Worm (Caenorhabditis elegans): Measurements from ENCODE around the gene F56B6.6.

The F56B6.6 gene

DNA sequence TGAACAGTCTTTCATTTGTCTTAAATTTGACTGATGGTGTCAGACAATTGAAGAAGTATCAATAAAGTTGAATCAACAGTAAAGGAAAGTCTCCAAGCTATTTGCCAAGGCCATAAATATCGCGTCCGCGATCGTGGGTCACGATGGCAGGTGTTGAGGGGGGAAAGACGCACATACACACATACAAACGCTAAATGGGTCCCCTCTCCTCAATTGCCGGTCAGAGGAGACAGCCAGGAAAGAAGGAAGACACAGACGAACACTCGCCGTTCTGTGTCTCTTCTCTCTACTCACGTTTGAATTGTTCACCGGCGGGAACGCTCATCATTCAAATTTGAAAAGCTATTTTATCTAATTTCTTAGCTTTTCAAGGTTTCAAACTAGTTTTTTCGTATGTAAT is 8.0 kb upstream of the F56B6.6 start (continued):
- TF ChIP-seq elt-1 (tag; optimal IDR thresholded peaks at IDR 0.05) (no peak), ztf-1 (GFP tag; conservative IDR thresholded peaks at IDR 0.05) (no peak), R02D3.7 (tag; optimal IDR thresholded peaks at IDR 0.05) (no peak), mab-5 (tag; optimal IDR thresholded peaks at IDR 0.05) (no peak), ama-1 (optimal IDR thresholded peaks at IDR 0.05) (peak; percentile 77), elt-3 (tag; optimal IDR thresholded peaks at IDR 0.05) (no peak), gmeb-1 (tag; optimal IDR thresholded peaks at IDR 0.05) (no peak), lin-13 (GFP tag; optimal IDR thresholded peaks at IDR 0.05) (no peak), nhr-10 (tag; optimal IDR thresholded peaks at IDR 0.05) (no peak), crh-2 (tag; optimal IDR thresholded peaks at IDR 0.05) (no peak), lin-39 (tag; optimal IDR thresholded peaks at IDR 0.05) (no peak)

- no peak for TF ChIP-seq C34F6.9 (tag; optimal IDR thresholded peaks at IDR 0.05)
- TF ChIP-seq lin-11 (tag; optimal IDR thresholded peaks at IDR 0.05) = no peak
- no peak for TF ChIP-seq nhr-10 (tag; optimal IDR thresholded peaks at IDR 0.05)
- no peak for TF ChIP-seq nhr-25 (tag; optimal IDR thresholded peaks at IDR 0.05)
- TF ChIP-seq nhr-11 (tag; optimal IDR thresholded peaks at IDR 0.05) = no peak
- TF ChIP-seq sem-4 (tag; optimal IDR thresholded peaks at IDR 0.05) = no peak
- TF ChIP-seq zag-1 (tag; optimal IDR thresholded peaks at IDR 0.05) = no peak
- no peak for TF ChIP-seq gmeb-1 (tag; optimal IDR thresholded peaks at IDR 0.05)
- TF ChIP-seq nhr-6 (tag; optimal IDR thresholded peaks at IDR 0.05) = no peak
- no peak for TF ChIP-seq mbf-1 (tag; optimal IDR thresholded peaks at IDR 0.05)
- no peak for TF ChIP-seq elt-1 (tag; optimal IDR thresholded peaks at IDR 0.05)
- TF ChIP-seq nhr-23 (tag; optimal IDR thresholded peaks at IDR 0.05) = no peak
- TF ChIP-seq nhr-129 (tag; optimal IDR thresholded peaks at IDR 0.05) = no peak
- no peak for TF ChIP-seq aly-2 (tag; optimal IDR thresholded peaks at IDR 0.05)
- no peak for TF ChIP-seq Y55F3AM.14 (GFP tag; optimal IDR thresholded peaks at IDR 0.05)
These were observed 5.2 kb upstream of the F56B6.6 start for ce11 chrX:3538067-3538466.

DNA sequence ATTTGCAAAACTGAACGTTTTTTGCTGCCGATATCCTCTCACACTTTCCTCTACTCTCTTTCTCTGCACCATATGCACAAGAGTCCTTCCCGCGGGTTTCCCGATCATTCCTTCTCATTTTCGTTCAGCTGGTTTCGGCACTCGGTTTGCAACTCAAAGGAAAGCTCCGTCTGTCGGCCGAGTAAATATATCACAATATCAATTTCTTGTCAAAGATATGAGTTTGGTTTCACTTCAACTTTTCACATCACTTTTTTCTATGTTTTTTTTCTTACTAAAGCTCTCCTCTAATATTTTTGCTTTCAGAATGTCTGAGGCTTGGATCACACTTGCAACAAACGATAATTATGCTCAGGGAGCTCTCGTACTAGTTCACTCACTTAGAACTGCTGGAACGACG is 4.5 kb upstream of the F56B6.6 start, which contains the start of gene gyg-1:
Gene gyg-1 (plus strand): TSS at position 301 of the 400 bp plus-strand sequence.
- TF ChIP-seq sma-3 (GFP tag; optimal IDR thresholded peaks at IDR 0.05) = no peak
- peak; percentile 11 for TF ChIP-seq nhr-129 (tag; optimal IDR thresholded peaks at IDR 0.05)

DNA sequence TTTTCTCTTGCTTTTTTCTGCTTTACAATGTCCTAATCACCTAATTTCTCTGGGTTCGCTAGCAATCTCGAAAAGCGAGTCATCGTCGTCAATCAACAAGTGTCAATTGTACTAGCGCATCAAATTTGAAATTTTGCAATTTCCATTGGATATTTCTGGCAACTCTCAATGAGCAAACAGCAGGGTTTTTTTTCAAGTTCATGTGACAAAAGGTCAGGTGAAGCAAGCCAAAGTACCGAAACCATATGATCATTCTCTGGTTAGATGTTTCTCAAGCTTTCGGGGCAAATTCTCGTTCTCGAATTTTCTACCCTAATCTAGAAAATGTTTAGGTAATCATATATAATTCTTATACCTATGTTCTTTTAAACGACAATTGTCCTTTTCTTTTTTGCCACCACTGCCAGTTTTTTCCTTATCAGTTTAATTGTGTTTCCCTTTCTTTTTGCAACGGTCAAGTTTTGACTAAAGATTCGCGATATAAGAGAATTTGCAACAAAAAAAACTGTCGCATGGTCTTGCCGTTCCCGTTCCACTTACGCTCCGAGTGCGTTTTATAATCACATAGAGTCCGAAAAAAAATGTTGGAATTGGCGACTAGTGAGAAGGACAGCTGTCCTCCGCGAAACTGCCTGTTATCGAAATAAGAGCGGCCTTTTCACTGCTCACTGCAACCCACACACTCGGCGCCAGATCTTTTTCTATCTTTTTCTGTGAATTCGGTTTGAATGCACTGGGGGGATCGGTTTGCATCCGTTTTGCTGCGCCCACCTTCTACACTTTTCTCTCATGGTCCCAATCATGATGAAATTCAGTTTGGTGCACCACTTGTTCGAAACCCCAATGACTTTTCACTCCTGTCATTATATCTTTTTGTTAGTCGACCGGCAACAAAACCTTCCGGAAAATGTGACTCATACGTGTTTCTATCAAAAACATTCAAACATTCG is 3.8 kb upstream of the F56B6.6 start:
- TF ChIP-seq F13H6.1 (tag; optimal IDR thresholded peaks at IDR 0.05) = peak; percentile 65
- TF ChIP-seq nhr-129 (tag; optimal IDR thresholded peaks at IDR 0.05) = peak; percentile 70
- peak; percentile 17 for TF ChIP-seq C34F6.9 (tag; optimal IDR thresholded peaks at IDR 0.05)
- TF ChIP-seq ama-1 (optimal IDR thresholded peaks at IDR 0.05) = peak; percentile 27
- no peak for TF ChIP-seq ztf-4 (tag; optimal IDR thresholded peaks at IDR 0.05)
- TF ChIP-seq nhr-12 (tag; optimal IDR thresholded peaks at IDR 0.05) = no peak
- no peak for TF ChIP-seq lin-39 (tag; optimal IDR thresholded peaks at IDR 0.05)
- peak in 1 of 2 experiments; percentile 3 for TF ChIP-seq lsy-2 (tag; optimal IDR thresholded peaks at IDR 0.05)
- no peak for TF ChIP-seq nhr-77 (tag; optimal IDR thresholded peaks at IDR 0.05)
- TF ChIP-seq nhr-237 (tag; optimal IDR thresholded peaks at IDR 0.05) = no peak
- no peak for TF ChIP-seq skn-1 (tag; optimal IDR thresholded peaks at IDR 0.05)
- TF ChIP-seq ztf-11 (tag; optimal IDR thresholded peaks at IDR 0.05) = no peak
- TF ChIP-seq dmd-4 (tag; optimal IDR thresholded peaks at IDR 0.05) = no peak
- no peak for TF ChIP-seq aly-2 (tag; optimal IDR thresholded peaks at IDR 0.05)
- no peak for TF ChIP-seq unc-62 (GFP tag; optimal IDR thresholded peaks at IDR 0.05)
- TF ChIP-seq sma-9 (GFP tag; optimal IDR thresholded peaks at IDR 0.05) = peak; percentile 51
- no peak for TF ChIP-seq sma-9 (tag; optimal IDR thresholded peaks at IDR 0.05)
- no peak for TF ChIP-seq zag-1 (tag; optimal IDR thresholded peaks at IDR 0.05)

DNA sequence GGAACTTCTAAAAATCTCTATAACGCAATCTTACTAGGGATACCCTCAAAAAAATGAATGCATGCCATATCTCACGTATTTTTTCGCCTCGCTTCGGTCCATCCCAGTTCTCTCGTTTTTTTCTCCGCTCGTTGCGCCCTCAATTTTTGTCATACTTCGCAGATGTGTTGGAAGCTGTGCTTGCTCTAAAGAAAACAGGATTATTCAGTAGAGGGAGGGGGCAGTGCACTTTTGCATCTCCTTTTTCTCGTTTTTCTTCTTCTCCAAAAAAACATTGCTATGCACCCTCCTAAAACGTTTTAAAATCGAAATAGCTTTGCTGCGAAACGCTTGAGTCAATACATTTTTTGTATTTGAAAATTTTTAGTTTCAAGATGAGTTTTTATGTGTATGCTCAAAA is 2.7 kb upstream of the F56B6.6 start:
- TF ChIP-seq nhr-25 (tag; optimal IDR thresholded peaks at IDR 0.05) = no peak
- no peak for TF ChIP-seq ztf-4 (tag; optimal IDR thresholded peaks at IDR 0.05)
- peak; percentile 44 for TF ChIP-seq nhr-129 (tag; optimal IDR thresholded peaks at IDR 0.05)
- TF ChIP-seq zag-1 (tag; optimal IDR thresholded peaks at IDR 0.05) = peak; percentile 53
- no peak for TF ChIP-seq unc-39 (tag; optimal IDR thresholded peaks at IDR 0.05)
- no peak for TF ChIP-seq crh-2 (tag; optimal IDR thresholded peaks at IDR 0.05)
- no peak for TF ChIP-seq blmp-1 (tag; optimal IDR thresholded peaks at IDR 0.05; ENCODE audit: insufficient read depth)
- TF ChIP-seq Y55F3AM.14 (GFP tag; optimal IDR thresholded peaks at IDR 0.05) = peak; percentile 31
- no peak for TF ChIP-seq mdl-1 (tag; optimal IDR thresholded peaks at IDR 0.05)

Measured in whole organism, L2 larva.